Fruit fly (Drosophila melanogaster) whole organism, embryonic: Measurements from ENCODE around the gene CG2247.

ENCODE experiments used
- Abd-B ChIP-seq: fragments of 200-800 bp; sonication (Bioruptor generic); optimal IDR thresholded peaks from 2 replicates; lab custom pipeline; 2018; ENCODE audit warnings: missing biosample characterization, mild to moderate bottlenecking, missing genetic modification characterization, moderate library complexity
- CG10366 ChIP-seq: fragments of 200-800 bp; sonication (Bioruptor generic); IDR thresholded peaks from 2 replicates; pipeline ENCODE4 v1.3.6; 2022; ENCODE audit warnings: missing biosample characterization, missing genetic modification characterization
- CG11398 ChIP-seq: fragments of 200-800 bp; sonication (Bioruptor generic); optimal IDR thresholded peaks from 2 replicates; lab custom pipeline; 2016; ENCODE audit warnings: missing biosample characterization, missing genetic modification characterization
- CG11504 ChIP-seq: fragments of 200-800 bp; sonication (Bioruptor generic); optimal IDR thresholded peaks from 3 replicates; lab custom pipeline; 2019; ENCODE audit warnings: missing biosample characterization, mild to moderate bottlenecking, missing genetic modification characterization, moderate library complexity
- CG11560 ChIP-seq: fragments of 200-800 bp; sonication (Bioruptor generic); IDR thresholded peaks from 3 replicates; pipeline ENCODE4 v1.3.6; 2022; ENCODE audit warnings: missing biosample characterization, missing genetic modification characterization
- CG12071 ChIP-seq: fragments of 200-800 bp; sonication (Bioruptor generic); optimal IDR thresholded peaks from 3 replicates; lab custom pipeline; 2018; ENCODE audit warnings: missing biosample characterization, mild to moderate bottlenecking, missing genetic modification characterization
- CG15479 ChIP-seq: fragments of 200-800 bp; sonication (Bioruptor generic); optimal IDR thresholded peaks from 3 replicates; lab custom pipeline; 2019; ENCODE audit warnings: missing biosample characterization, mild to moderate bottlenecking, missing genetic modification characterization, moderate library complexity
- CG15514 ChIP-seq: fragments of 200-800 bp; sonication (Bioruptor generic); optimal IDR thresholded peaks from 3 replicates; lab custom pipeline; 2017; ENCODE audit warnings: missing biosample characterization, missing genetic modification characterization, mild to moderate bottlenecking, moderate library complexity, missing genetic modification reagents
- CG17612 ChIP-seq: fragments of 200-800 bp; sonication (Bioruptor generic); IDR thresholded peaks from 2 replicates; pipeline ENCODE4 v1.3.6; 2022; ENCODE audit warnings: missing biosample characterization, missing genetic modification characterization
- CG30431 ChIP-seq: fragments of 200-800 bp; sonication (Bioruptor generic); optimal IDR thresholded peaks from 2 replicates; lab custom pipeline; 2017; ENCODE audit warnings: missing biosample characterization, missing genetic modification characterization
- CG31365 ChIP-seq: fragments of 200-800 bp; sonication (Bioruptor generic); optimal IDR thresholded peaks from 2 replicates; lab custom pipeline; 2018; ENCODE audit warnings: missing biosample characterization, mild to moderate bottlenecking, missing genetic modification characterization
- CG33557 ChIP-seq: fragments of 200-800 bp; sonication (Bioruptor generic); optimal IDR thresholded peaks from 2 replicates; lab custom pipeline; 2019; ENCODE audit warnings: missing biosample characterization, mild to moderate bottlenecking, missing genetic modification characterization, moderate library complexity
- CG4707 ChIP-seq: fragments of 200-800 bp; sonication (Bioruptor generic); optimal IDR thresholded peaks from 2 replicates; lab custom pipeline; 2018; ENCODE audit warnings: missing biosample characterization, mild to moderate bottlenecking, missing genetic modification characterization, moderate library complexity
- CG4820 ChIP-seq: fragments of 200-800 bp; sonication (Bioruptor generic); optimal IDR thresholded peaks from 3 replicates; lab custom pipeline; 2016; ENCODE audit warnings: missing biosample characterization, missing genetic modification characterization
- CG6272 ChIP-seq: fragments of 200-800 bp; sonication (Bioruptor generic); IDR thresholded peaks from 2 replicates; pipeline ENCODE4 v1.3.6; 2022; ENCODE audit warnings: missing biosample characterization, missing genetic modification characterization
- CG6765 ChIP-seq: fragments of 200-800 bp; sonication (Bioruptor generic); optimal IDR thresholded peaks from 3 replicates; lab custom pipeline; 2017; ENCODE audit warnings: missing biosample characterization, mild to moderate bottlenecking, missing genetic modification characterization
- CG8359 ChIP-seq: fragments of 200-800 bp; sonication (Bioruptor generic); optimal IDR thresholded peaks from 2 replicates; lab custom pipeline; 2017; ENCODE audit warnings: missing biosample characterization, mild to moderate bottlenecking, missing genetic modification characterization, borderline replicate concordance
- CG8924 ChIP-seq: fragments of 200-800 bp; optimal IDR thresholded peaks from 3 replicates; lab custom pipeline; 2019; ENCODE audit warnings: missing biosample characterization, mild to moderate bottlenecking, missing genetic modification characterization, moderate library complexity
- CG9797 ChIP-seq: fragments of 200-800 bp; sonication (Bioruptor generic); optimal IDR thresholded peaks from 3 replicates; lab custom pipeline; 2018; ENCODE audit warnings: missing biosample characterization, mild to moderate bottlenecking, missing genetic modification characterization
- CG9817 ChIP-seq: fragments of 200-800 bp; sonication (Bioruptor generic); optimal IDR thresholded peaks from 2 replicates; lab custom pipeline; 2018; ENCODE audit warnings: missing biosample characterization, mild to moderate bottlenecking, missing genetic modification characterization, moderate library complexity
- CkIIα-i1 ChIP-seq: fragments of 200-800 bp; sonication (Bioruptor generic); IDR thresholded peaks from 2 replicates; pipeline ENCODE4 v1.3.6; 2022; ENCODE audit warnings: missing biosample characterization, missing genetic modification characterization
- CrebB ChIP-seq: fragments of 200-800 bp; sonication (Bioruptor generic); optimal IDR thresholded peaks from 3 replicates; lab custom pipeline; 2018; ENCODE audit warnings: missing biosample characterization, mild to moderate bottlenecking, missing genetic modification characterization
- D19A ChIP-seq: fragments of 200-800 bp; optimal IDR thresholded peaks from 3 replicates; lab custom pipeline; 2019; ENCODE audit warnings: missing biosample characterization, mild to moderate bottlenecking, missing genetic modification characterization, moderate library complexity
- Gsc ChIP-seq: fragments of 200-800 bp; sonication (Bioruptor generic); IDR thresholded peaks from 2 replicates; pipeline ENCODE4 v1.3.6; 2022; ENCODE audit warnings: missing biosample characterization, missing genetic modification characterization
- H2.0 ChIP-seq: fragments of 200-800 bp; sonication (Bioruptor generic); IDR thresholded peaks from 2 replicates; pipeline ENCODE4 v1.3.6; 2022; ENCODE audit warnings: missing biosample characterization, missing genetic modification characterization
- HHEX ChIP-seq: fragments of 200-800 bp; sonication (Bioruptor generic); optimal IDR thresholded peaks from 3 replicates; lab custom pipeline; 2017; ENCODE audit warnings: missing biosample characterization, mild to moderate bottlenecking, missing genetic modification characterization, missing genetic modification reagents
- Hand ChIP-seq: fragments of 200-800 bp; sonication (Bioruptor generic); optimal IDR thresholded peaks from 2 replicates; lab custom pipeline; 2017; ENCODE audit warnings: mild to moderate bottlenecking, missing biosample characterization, missing genetic modification reagents, missing genetic modification characterization
- Hmx ChIP-seq: fragments of 200-800 bp; sonication (Bioruptor generic); optimal IDR thresholded peaks from 2 replicates; lab custom pipeline; 2016; ENCODE audit warnings: missing biosample characterization, missing genetic modification characterization
- MTF-1 ChIP-seq: fragments of 200-800 bp; sonication (Bioruptor generic); optimal IDR thresholded peaks from 2 replicates; lab custom pipeline; 2018; ENCODE audit warnings: missing biosample characterization, mild to moderate bottlenecking, missing genetic modification characterization, borderline replicate concordance
- Meics ChIP-seq: fragments of 200-800 bp; sonication (Bioruptor generic); optimal IDR thresholded peaks from 2 replicates; lab custom pipeline; 2017; ENCODE audit warnings: missing biosample characterization, mild to moderate bottlenecking, missing genetic modification characterization
- Nf-YA ChIP-seq: fragments of 200-800 bp; sonication (Bioruptor generic); IDR thresholded peaks from 2 replicates; pipeline ENCODE4 v1.3.6; 2022; ENCODE audit warnings: missing biosample characterization, missing genetic modification characterization
- Pdp1 ChIP-seq, 2 experiments: fragments of 200-800 bp; sonication (Bioruptor generic); optimal IDR thresholded peaks; 3 replicates each; lab custom pipeline; 2016; ENCODE audit warnings: missing biosample characterization in 2 of 2, missing genetic modification characterization in 2 of 2, mild to moderate bottlenecking in 1 of 2, moderate library complexity in 1 of 2
- Poxn ChIP-seq: fragments of 200-800 bp; sonication (Bioruptor generic); IDR thresholded peaks from 2 replicates; pipeline ENCODE4 v1.3.6; 2022; ENCODE audit warnings: missing biosample characterization, missing genetic modification characterization
- Sry-δ ChIP-seq: fragments of 200-800 bp; sonication (Bioruptor generic); optimal IDR thresholded peaks from 2 replicates; lab custom pipeline; 2016; ENCODE audit warnings: missing biosample characterization, missing genetic modification characterization
- Tbp ChIP-seq: fragments of >200 bp; optimal IDR thresholded peaks from 2 replicates; lab custom pipeline; 2018; ENCODE audit warnings: missing biosample characterization, missing genetic modification characterization
- ap ChIP-seq: fragments of 200-800 bp; sonication (Bioruptor generic); IDR thresholded peaks from 2 replicates; pipeline ENCODE4 v1.3.6; 2022; ENCODE audit warnings: missing biosample characterization, missing genetic modification characterization
- dmrt99B ChIP-seq: fragments of 200-800 bp; sonication (Bioruptor generic); optimal IDR thresholded peaks from 2 replicates; lab custom pipeline; 2018; ENCODE audit warnings: missing biosample characterization, mild to moderate bottlenecking, missing genetic modification characterization, moderate library complexity
- ems ChIP-seq: fragments of 200-800 bp; sonication (Bioruptor generic); optimal IDR thresholded peaks from 3 replicates; lab custom pipeline; 2016; ENCODE audit warnings: missing biosample characterization, missing genetic modification characterization
- esg ChIP-seq: fragments of 200-800 bp; sonication (Bioruptor generic); conservative IDR thresholded peaks from 2 replicates; pipeline ENCODE4 v1.3.6; 2022; ENCODE audit warnings: missing biosample characterization, missing genetic modification characterization
- fd3F ChIP-seq: fragments of 200-800 bp; sonication (Bioruptor generic); optimal IDR thresholded peaks from 2 replicates; lab custom pipeline; 2018; ENCODE audit warnings: missing biosample characterization, mild to moderate bottlenecking, missing genetic modification characterization, moderate library complexity
- gcm2 ChIP-seq: fragments of 200-800 bp; sonication (Bioruptor generic); optimal IDR thresholded peaks from 2 replicates; lab custom pipeline; 2016; ENCODE audit warnings: missing biosample characterization, missing genetic modification characterization
- kay ChIP-seq: fragments of 200-800 bp; sonication (Bioruptor generic); optimal IDR thresholded peaks from 2 replicates; lab custom pipeline; 2016; ENCODE audit warnings: missing biosample characterization, missing genetic modification characterization
- lola ChIP-seq, 3 experiments: fragments of >200 bp in 2 of 3; fragments of 200-800 bp in 1 of 3; sonication (Bioruptor generic) in 1 of 3; optimal IDR thresholded peaks; 2 replicates each; lab custom pipeline; 2017 to 2019; ENCODE audit warnings: missing biosample characterization in 3 of 3, missing genetic modification characterization in 3 of 3, mild to moderate bottlenecking in 1 of 3, moderate library complexity in 1 of 3
- otp ChIP-seq: fragments of 200-800 bp; sonication (Bioruptor generic); IDR thresholded peaks from 3 replicates; pipeline ENCODE4, ENCODE4 v1.3.6; 2022; ENCODE audit warnings: missing biosample characterization, missing genetic modification characterization
- phol ChIP-seq: fragments of 200-800 bp; sonication (Bioruptor generic); optimal IDR thresholded peaks from 3 replicates; lab custom pipeline; 2018; ENCODE audit warnings: missing biosample characterization, mild to moderate bottlenecking, missing genetic modification characterization, moderate library complexity
- prd ChIP-seq, 3 experiments: fragments of >200 bp in 2 of 3; fragments of 200-800 bp in 1 of 3; sonication (Bioruptor generic) in 1 of 3; optimal IDR thresholded peaks in 2 of 3; IDR thresholded peaks in 1 of 3; 2 replicates in 2 of 3; 3 replicates in 1 of 3; pipeline versions ENCODE4 v1.3.6 to Lab custom; 2017 to 2022; ENCODE audit warnings: missing biosample characterization in 1 of 3, missing genetic modification characterization in 1 of 3
- tio ChIP-seq: fragments of 200-800 bp; sonication (Bioruptor generic); optimal IDR thresholded peaks from 2 replicates; lab custom pipeline; 2017; ENCODE audit warnings: missing biosample characterization, missing genetic modification characterization, inconsistent platforms
- usp ChIP-seq: fragments of >200 bp; optimal IDR thresholded peaks from 2 replicates; lab custom pipeline; 2017; ENCODE audit warnings: missing biosample characterization, missing genetic modification characterization
- yki ChIP-seq: fragments of >200 bp; optimal IDR thresholded peaks from 3 replicates; lab custom pipeline; 2018

Gene CG2247

DNA sequence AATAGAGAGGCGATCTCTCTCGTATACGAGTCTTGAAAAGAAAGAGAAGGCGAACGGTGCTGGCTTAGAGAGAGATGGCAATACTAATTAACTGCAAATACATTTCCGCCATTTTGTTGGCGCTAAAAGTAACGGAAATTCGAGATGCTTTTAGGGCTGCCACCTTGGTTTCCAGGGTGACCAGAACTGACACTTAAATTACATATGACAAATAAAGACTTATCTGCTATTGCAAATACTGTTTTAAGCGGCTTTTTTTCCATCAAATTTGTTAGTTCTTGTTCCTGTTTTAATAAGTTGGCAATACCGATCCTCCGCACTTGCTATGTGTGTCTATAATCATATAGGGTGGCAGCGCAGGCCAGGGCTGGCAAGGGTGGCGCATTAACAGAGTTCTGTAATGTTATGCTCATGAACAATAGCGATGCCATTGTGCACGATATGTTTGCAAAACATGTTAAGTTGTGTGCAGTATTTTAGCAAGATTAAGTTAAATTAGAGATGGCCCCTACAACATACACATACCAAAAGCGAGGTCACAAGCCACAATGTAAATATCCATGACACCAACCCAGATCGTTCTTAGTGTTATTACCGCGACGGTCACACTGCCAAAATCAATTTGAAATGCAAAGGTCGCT, 31.1 kb downstream of the CG2247 start, which contains the start of gene nod (continued):
- TF ChIP-seq CG33557 (GFP tag; lab: Kevin White, UChicago) = no peak
- TF ChIP-seq CG4707 = peak; percentile 6
- TF ChIP-seq CG9797 (GFP tag; lab: Kevin White, UChicago) = peak; percentile 93
- no peak for TF ChIP-seq Poxn (GFP tag; lab: Robert Waterston, UW)
- peak; percentile 59 for TF ChIP-seq esg (GFP tag; lab: Robert Waterston, UW)
- peak; percentile 97 for TF ChIP-seq Sry-δ (GFP tag; lab: Kevin White, UChicago)
- TF ChIP-seq Hmx (GFP tag; lab: Kevin White, UChicago) = no peak
- peak; percentile 44; the same call in 1 of the 2 replicates for TF ChIP-seq H2.0 (GFP tag; lab: Robert Waterston, UW)
- TF ChIP-seq CG30431 = peak; percentile 35
- peak; percentile 56 for TF ChIP-seq CG4820 (GFP tag; lab: Kevin White, UChicago)
- TF ChIP-seq CG11398 = peak; percentile 28
- no peak for TF ChIP-seq CG31365
- TF ChIP-seq CG10366 (GFP tag; lab: Robert Waterston, UW) = peak; percentile 15; the same call in 1 of the 2 replicates
- peak; percentile 23 for TF ChIP-seq fd3F (GFP tag; lab: Kevin White, UChicago)
- TF ChIP-seq ap (GFP tag; lab: Robert Waterston, UW) = peak; percentile 48
- TF ChIP-seq CG8359 = no peak
- no peak for TF ChIP-seq CG11504 (tag; lab: Kevin White, UChicago)
- TF ChIP-seq ems (GFP tag; lab: Kevin White, UChicago) = peak; percentile 78
- peak; percentile 67 for TF ChIP-seq Meics (GFP tag; lab: Kevin White, UChicago)
- peak; percentile 47; the same call in 1 of the 3 replicates for TF ChIP-seq CG11560 (tag; lab: Robert Waterston, UW)
- TF ChIP-seq Pdp1 (GFP tag; optimal IDR thresholded peaks at IDR 0.05; lab: Kevin White, UChicago) = peak; percentile 59 to 64
- no peak for TF ChIP-seq MTF-1 (GFP tag; lab: Kevin White, UChicago)
- TF ChIP-seq CG15479 = peak; percentile 66
- peak; percentile 2 for TF ChIP-seq kay (GFP tag; lab: Kevin White, UChicago)
- TF ChIP-seq HHEX = peak; percentile 69
- TF ChIP-seq CG12071 (GFP tag; lab: Kevin White, UChicago) = peak; percentile 32
- TF ChIP-seq dmrt99B (tag; lab: Kevin White, UChicago) = peak; percentile 65
- peak; percentile 35; the same call in 1 of the 2 replicates for TF ChIP-seq Nf-YA (GFP tag; lab: Robert Waterston, UW)
- no peak for TF ChIP-seq CG17612 (GFP tag; lab: Robert Waterston, UW)
- TF ChIP-seq Abd-B = peak; percentile 10
- peak; percentile 99 for TF ChIP-seq phol (tag; lab: Kevin White, UChicago)
- peak; percentile 24 for TF ChIP-seq D19A (tag; lab: Kevin White, UChicago)
- peak; percentile 61 for TF ChIP-seq CG9817
- TF ChIP-seq lola (GFP tag; optimal IDR thresholded peaks at IDR 0.05; lab: Kevin White, UChicago) = peak in 1 of 3 experiments; percentile 40
- no peak for TF ChIP-seq usp
- TF ChIP-seq CG6765 (GFP tag; lab: Kevin White, UChicago) = peak; percentile 46
- no peak for TF ChIP-seq yki
- no peak for TF ChIP-seq CG8924 (tag; lab: Kevin White, UChicago)
- no peak for TF ChIP-seq tio (GFP tag; lab: Kevin White, UChicago)
- TF ChIP-seq CG15514 = peak; percentile 79
- no peak for TF ChIP-seq Tbp (GFP tag; lab: Kevin White, UChicago)
- peak; percentile 48; the same call in 1 of the 2 replicates for TF ChIP-seq CG6272
- TF ChIP-seq CrebB (tag; lab: Kevin White, UChicago) = peak; percentile 7
- TF ChIP-seq prd (optimal IDR thresholded peaks at IDR 0.05; lab: Kevin White, UChicago) = no peak
- peak; percentile 68; the same call in 2 of the 3 replicates for TF ChIP-seq prd (GFP tag; IDR thresholded peaks at IDR 0.05; lab: Robert Waterston, UW)
- no peak for TF ChIP-seq Hand
- no peak for TF ChIP-seq CkIIα-i1 (GFP tag; lab: Robert Waterston, UW)
- TF ChIP-seq gcm2 (GFP tag; lab: Kevin White, UChicago) = peak; percentile 46
- TF ChIP-seq Gsc (GFP tag; lab: Robert Waterston, UW) = no peak
- TF ChIP-seq otp = 0 out of 3 replicates have a peak, but pooled peaks have one; percentile 5
